Worm (Caenorhabditis elegans) whole organism, L1 larva: ENCODE measurements around the gene prde-1.
A peak's percentile ranks its signal among the peaks of the same experiment; 100 is the strongest.

Experiments used
- F16B12.6 ChIP-seq: fragments of 150-350 bp; optimal IDR thresholded peaks from 2 replicates; lab custom pipeline; 2014; ENCODE audit warnings: missing biosample characterization, missing genetic modification characterization
- aha-1 ChIP-seq: fragments of 150-350 bp; optimal IDR thresholded peaks from 2 replicates; lab custom pipeline; 2014; ENCODE audit warnings: missing biosample characterization, missing genetic modification characterization
- ama-1 ChIP-seq: fragments of 150-350 bp; optimal IDR thresholded peaks from 2 replicates; lab custom pipeline; 2014
- blmp-1 ChIP-seq: fragments of 150-350 bp; optimal IDR thresholded peaks from 2 replicates; lab custom pipeline; 2014; ENCODE audit warnings: missing biosample characterization, missing genetic modification characterization
- ceh-82 ChIP-seq, 3 experiments: fragments of 150-350 bp in 1 of 3; sonication (generic microtip) in 2 of 3; optimal IDR thresholded peaks; 2 replicates each; lab custom pipeline; 2014 to 2017; ENCODE audit warnings: missing biosample characterization in 3 of 3, missing genetic modification characterization in 3 of 3
- ceh-90 ChIP-seq: sonication (generic microtip); optimal IDR thresholded peaks from 2 replicates; lab custom pipeline; 2016; ENCODE audit warnings: missing genetic modification characterization, missing compliant biosample characterization
- dsc-1 ChIP-seq: sonication (generic microtip); optimal IDR thresholded peaks from 2 replicates; lab custom pipeline; 2016; ENCODE audit warnings: mild to moderate bottlenecking, missing genetic modification characterization, missing compliant biosample characterization
- elt-2 ChIP-seq: sonication (generic microtip); optimal IDR thresholded peaks from 2 replicates; lab custom pipeline; 2016; ENCODE audit warnings: missing genetic modification characterization, mild to moderate bottlenecking, inconsistent platforms, missing compliant biosample characterization, missing genetic modification reagents
- fkh-8 ChIP-seq: sonication (generic microtip); optimal IDR thresholded peaks from 2 replicates; lab custom pipeline; 2016; ENCODE audit warnings: mild to moderate bottlenecking, missing genetic modification characterization, missing compliant biosample characterization
- fos-1 ChIP-seq: fragments of 150-350 bp; optimal IDR thresholded peaks from 2 replicates; lab custom pipeline; 2014; ENCODE audit warnings: missing biosample characterization, missing genetic modification characterization
- hlh-4 ChIP-seq: sonication (generic microtip); optimal IDR thresholded peaks from 2 replicates; lab custom pipeline; 2016; ENCODE audit warnings: mild to moderate bottlenecking, missing genetic modification characterization, missing compliant biosample characterization
- isw-1 ChIP-seq: fragments of 200-800 bp; sonication (Bioruptor generic); IDR thresholded peaks from 2 replicates; pipeline ENCODE4 v1.3.6; 2022; ENCODE audit warnings: missing genetic modification characterization, missing compliant biosample characterization
- jun-1 ChIP-seq: fragments of 150-350 bp; optimal IDR thresholded peaks from 2 replicates; lab custom pipeline; 2014; ENCODE audit warnings: missing biosample characterization, missing genetic modification reagents, missing genetic modification characterization
- lin-14 ChIP-seq: fragments of 200-800 bp; sonication (Bioruptor generic); optimal IDR thresholded peaks from 2 replicates; lab custom pipeline; 2018; ENCODE audit warnings: mild to moderate bottlenecking, missing genetic modification characterization, moderate library complexity, missing compliant biosample characterization
- lin-15B ChIP-seq: fragments of 150-350 bp; sonication (generic microtip); optimal IDR thresholded peaks from 3 replicates; lab custom pipeline; 2014; ENCODE audit warnings: missing biosample characterization, missing genetic modification characterization
- lin-35 ChIP-seq, 2 experiments: fragments of 150-350 bp; optimal IDR thresholded peaks; 2 replicates each; lab custom pipeline; 2014; ENCODE audit warnings: missing biosample characterization in 2 of 2, missing genetic modification characterization in 2 of 2, missing genetic modification reagents in 2 of 2
- lin-39 ChIP-seq: fragments of 150-350 bp; optimal IDR thresholded peaks from 2 replicates; lab custom pipeline; 2014; ENCODE audit warnings: missing biosample characterization, missing genetic modification reagents, missing genetic modification characterization
- mab-9 ChIP-seq: fragments of 200-800 bp; sonication (Bioruptor generic); IDR thresholded peaks from 2 replicates; pipeline ENCODE4 v1.3.6; 2022; ENCODE audit warnings: missing genetic modification reagents, missing genetic modification characterization, missing compliant biosample characterization
- mdl-1 ChIP-seq, 2 experiments: fragments of 150-350 bp; optimal IDR thresholded peaks; 2 replicates each; lab custom pipeline; 2014 to 2017; ENCODE audit warnings: missing biosample characterization in 2 of 2, missing genetic modification characterization in 2 of 2, inconsistent platforms in 1 of 2
- nhr-11 ChIP-seq: fragments of 150-350 bp; optimal IDR thresholded peaks from 2 replicates; lab custom pipeline; 2014; ENCODE audit warnings: missing biosample characterization, missing genetic modification characterization
- nhr-12 ChIP-seq: sonication (generic microtip); optimal IDR thresholded peaks from 2 replicates; lab custom pipeline; 2017; ENCODE audit warnings: missing biosample characterization, missing genetic modification characterization
- nhr-20 ChIP-seq: sonication (generic microtip); optimal IDR thresholded peaks from 2 replicates; lab custom pipeline; 2016; ENCODE audit warnings: mild to moderate bottlenecking, missing genetic modification characterization, missing compliant biosample characterization
- nhr-237 ChIP-seq: fragments of 150-350 bp; optimal IDR thresholded peaks from 2 replicates; lab custom pipeline; 2014; ENCODE audit warnings: missing biosample characterization, missing genetic modification characterization
- nhr-71 ChIP-seq: sonication (generic microtip); optimal IDR thresholded peaks from 2 replicates; lab custom pipeline; 2016; ENCODE audit warnings: mild to moderate bottlenecking, missing genetic modification characterization, moderate library complexity, missing compliant biosample characterization
- nhr-77 ChIP-seq: fragments of 150-350 bp; optimal IDR thresholded peaks from 2 replicates; lab custom pipeline; 2014; ENCODE audit warnings: missing biosample characterization, missing genetic modification characterization
- nhr-84 ChIP-seq: sonication (generic microtip); optimal IDR thresholded peaks from 2 replicates; lab custom pipeline; 2017; ENCODE audit warnings: missing biosample characterization, missing genetic modification characterization
- pag-3 ChIP-seq: sonication (generic microtip); optimal IDR thresholded peaks from 2 replicates; lab custom pipeline; 2017; ENCODE audit warnings: missing genetic modification characterization, mild to moderate bottlenecking, missing compliant biosample characterization, antibody characterized with exemption, borderline replicate concordance; ENCODE audit not compliant: insufficient read depth
- pqm-1 ChIP-seq: sonication (generic microtip); optimal IDR thresholded peaks from 3 replicates; lab custom pipeline; 2017; ENCODE audit warnings: missing biosample characterization, missing genetic modification characterization
- snpc-4 ChIP-seq: fragments of 150-350 bp; optimal IDR thresholded peaks from 2 replicates; lab custom pipeline; 2014; ENCODE audit warnings: missing biosample characterization, missing genetic modification characterization
- snu-23 ChIP-seq: sonication (generic microtip); optimal IDR thresholded peaks from 2 replicates; lab custom pipeline; 2016; ENCODE audit warnings: missing genetic modification characterization, missing compliant biosample characterization
- sup-37 ChIP-seq: fragments of 200-800 bp; sonication (Bioruptor generic); optimal IDR thresholded peaks from 2 replicates; lab custom pipeline; 2018; ENCODE audit warnings: mild to moderate bottlenecking, missing genetic modification characterization, missing compliant biosample characterization
- unc-130 ChIP-seq: fragments of 150-350 bp; optimal IDR thresholded peaks from 2 replicates; lab custom pipeline; 2017; ENCODE audit warnings: missing biosample characterization, missing genetic modification characterization, inconsistent platforms
- unc-86 ChIP-seq: sonication (generic microtip); optimal IDR thresholded peaks from 2 replicates; lab custom pipeline; 2016; ENCODE audit warnings: missing genetic modification characterization, missing compliant biosample characterization
- unc-98 ChIP-seq: fragments of 200-800 bp; sonication (Bioruptor generic); IDR thresholded peaks from 2 replicates; pipeline ENCODE4 v1.3.6; 2022; ENCODE audit warnings: missing genetic modification characterization, missing compliant biosample characterization
- xbp-1 ChIP-seq: sonication (generic microtip); optimal IDR thresholded peaks from 2 replicates; lab custom pipeline; 2016; ENCODE audit warnings: missing genetic modification characterization, missing compliant biosample characterization
- zag-1 ChIP-seq: fragments of 150-350 bp; optimal IDR thresholded peaks from 2 replicates; lab custom pipeline; 2014; ENCODE audit warnings: missing biosample characterization, missing genetic modification characterization

The prde-1 gene

DNA sequence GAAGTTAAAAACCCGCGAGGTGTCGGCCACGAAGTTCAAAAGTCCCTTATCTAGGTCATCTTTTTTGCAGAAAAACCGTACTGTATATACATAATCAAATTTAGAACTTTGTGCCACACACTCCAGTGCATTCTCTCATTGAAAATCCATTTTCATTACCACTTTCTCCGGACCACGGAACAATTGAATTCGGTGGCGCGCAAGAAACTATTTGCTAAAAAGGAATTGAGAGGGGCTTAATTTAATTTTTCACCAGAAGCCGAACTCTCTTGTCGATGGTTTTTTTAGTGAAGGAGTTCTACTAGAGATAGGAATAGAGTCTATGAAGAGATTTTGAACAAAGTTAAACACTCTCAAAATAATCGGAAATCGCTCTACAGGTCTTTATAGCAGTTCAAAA lies 18.2 kb upstream of the prde-1 start:
- no peak for TF ChIP-seq nhr-12 (tag; lab: Kevin White, UChicago)
- no peak for TF ChIP-seq mab-9 (GFP tag; lab: Robert Waterston, UW)
- TF ChIP-seq unc-130 (tag; lab: Kevin White, UChicago), result no peak
- no peak for TF ChIP-seq pqm-1 (tag; lab: Kevin White, UChicago)
- TF ChIP-seq unc-86 (tag; lab: Kevin White, UChicago), result no peak
- no peak for TF ChIP-seq ceh-90 (tag; lab: Kevin White, UChicago)
- no peak for TF ChIP-seq hlh-4 (tag; lab: Kevin White, UChicago)
- no peak for TF ChIP-seq pag-3
- no peak for TF ChIP-seq xbp-1 (tag; lab: Kevin White, UChicago)
- TF ChIP-seq, all 84 proteins: peak for 0

DNA sequence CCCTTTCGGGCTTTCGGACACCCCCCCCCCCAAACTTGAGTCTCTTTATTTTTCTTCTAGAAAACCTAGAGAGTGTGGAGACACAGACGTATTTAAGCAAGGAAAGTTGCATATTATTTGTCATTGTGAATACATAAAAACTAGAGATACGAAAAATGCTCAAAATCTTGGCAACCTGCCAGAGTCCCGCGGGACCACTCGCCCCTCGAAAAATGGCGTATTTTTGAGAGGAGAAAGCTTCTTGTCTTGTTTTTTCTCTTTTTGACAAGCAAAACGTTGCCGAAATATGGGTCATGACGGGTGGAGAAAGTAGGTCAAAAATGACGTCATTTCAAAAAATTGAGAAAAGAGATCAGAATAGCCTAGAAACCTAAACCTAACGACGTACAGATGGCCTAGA lies 17.6 kb upstream of the prde-1 start:
- TF ChIP-seq nhr-20 (tag; lab: Kevin White, UChicago) (no peak), lin-14 (GFP tag; lab: Kevin White, UChicago) (peak; percentile 43), mab-9 (GFP tag; lab: Robert Waterston, UW) (no peak), nhr-237 (tag; lab: Kevin White, UChicago) (no peak), fkh-8 (tag; lab: Kevin White, UChicago) (no peak)

DNA sequence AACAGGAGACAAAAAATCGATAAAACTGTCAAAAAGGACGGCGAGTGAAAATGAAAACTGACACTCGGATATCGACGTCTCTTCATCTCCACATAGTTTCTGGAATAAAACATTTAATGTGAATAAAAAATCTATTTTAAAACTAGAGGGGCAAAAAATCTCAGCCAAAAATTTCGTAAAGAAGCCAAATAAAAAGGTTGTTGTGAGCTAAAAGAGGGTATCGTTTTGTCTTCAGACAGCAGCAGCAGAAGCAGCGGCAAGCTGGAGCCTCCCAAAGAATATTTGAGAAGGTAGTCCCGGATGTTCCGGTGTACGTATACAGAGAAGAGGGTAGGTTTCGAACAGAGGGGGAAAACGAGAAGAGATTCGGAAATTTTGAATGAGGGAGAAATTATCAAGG lies 16.1 kb upstream of the prde-1 start, which contains the start of gene lgc-31:
Gene lgc-31 (minus strand): TSS at position 101 of the 400 bp plus-strand sequence.
- TF ChIP-seq jun-1 (tag; lab: Kevin White, UChicago), result no peak
- no peak for TF ChIP-seq lin-15B (tag; lab: Kevin White, UChicago)
- no peak for TF ChIP-seq ceh-90 (tag; lab: Kevin White, UChicago)
- no peak for TF ChIP-seq lin-39
- no peak for TF ChIP-seq aha-1 (tag; lab: Kevin White, UChicago)
- no peak for TF ChIP-seq unc-98 (GFP tag; lab: Robert Waterston, UW)
- no peak for TF ChIP-seq dsc-1 (tag; lab: Kevin White, UChicago)
- TF ChIP-seq fos-1 (tag; lab: Kevin White, UChicago), result no peak
- TF ChIP-seq ama-1 (lab: Kevin White, UChicago), result no peak
- no peak for TF ChIP-seq zag-1 (tag; lab: Kevin White, UChicago)
- TF ChIP-seq blmp-1 (tag; lab: Kevin White, UChicago), result no peak
- TF ChIP-seq lin-35 (GFP tag; optimal IDR thresholded peaks at IDR 0.05; lab: Kevin White, UChicago), result no peak
- no peak for TF ChIP-seq nhr-84 (tag; lab: Kevin White, UChicago)
- no peak for TF ChIP-seq ceh-82 (tag; optimal IDR thresholded peaks at IDR 0.05; lab: Kevin White, UChicago)
- TF ChIP-seq mdl-1 (tag; optimal IDR thresholded peaks at IDR 0.05; lab: Kevin White, UChicago), result no peak
- no peak for TF ChIP-seq unc-130 (tag; lab: Kevin White, UChicago)

DNA sequence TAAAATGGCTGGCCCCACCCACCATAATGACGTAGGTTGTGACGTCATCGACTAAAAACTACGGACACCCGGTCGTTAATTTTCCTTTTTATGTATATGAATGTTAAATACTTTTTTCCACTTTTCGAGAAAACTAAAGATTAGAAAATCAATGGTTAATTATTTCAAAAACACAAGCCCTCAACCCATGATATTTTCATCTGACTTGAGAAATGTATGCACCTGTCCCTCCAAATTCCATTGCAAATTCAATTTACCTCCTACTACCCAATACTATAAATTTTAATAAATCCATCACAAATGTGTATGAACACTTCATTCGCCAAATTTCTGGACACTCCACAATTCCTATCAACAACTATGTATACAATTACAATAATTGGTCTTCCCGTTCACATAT lies 9.0 kb upstream of the prde-1 start, which contains the start of gene srh-276:
Gene srh-276 (plus strand): TSS at position 301 of the 400 bp plus-strand sequence.
- TF ChIP-seq aha-1 (tag; lab: Kevin White, UChicago), result no peak
- TF ChIP-seq elt-2 (tag; lab: Kevin White, UChicago), result no peak
- no peak for TF ChIP-seq sup-37
- TF ChIP-seq nhr-77 (tag; lab: Kevin White, UChicago), result no peak
- no peak for TF ChIP-seq nhr-71 (tag; lab: Kevin White, UChicago)
- no peak for TF ChIP-seq snu-23 (GFP tag; lab: Kevin White, UChicago)
- no peak for TF ChIP-seq isw-1 (GFP tag; lab: Robert Waterston, UW)
- TF ChIP-seq snpc-4 (tag; lab: Kevin White, UChicago), result no peak

DNA sequence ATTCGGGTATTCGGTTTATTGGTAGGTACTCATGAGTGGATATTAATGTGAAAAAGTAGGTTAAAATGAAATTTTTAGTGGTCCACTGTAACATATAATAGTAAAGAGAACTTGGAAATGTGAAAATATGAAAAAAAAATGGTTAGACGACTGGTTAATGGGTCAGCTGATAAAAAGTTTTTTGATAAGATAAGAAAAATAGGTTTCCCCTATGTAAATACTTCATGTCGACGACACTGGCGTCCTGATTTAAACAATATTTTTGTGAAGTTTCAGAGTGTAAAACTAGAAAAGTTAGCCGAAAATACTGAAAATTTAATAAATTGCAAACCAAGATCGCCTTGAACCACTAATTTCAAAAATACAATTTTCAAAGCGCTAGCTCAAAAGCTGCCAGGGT lies 4.9 kb upstream of the prde-1 start, which contains the start of gene F21A3.11:
Gene F21A3.11 (minus strand): TSS at position 117 of the 400 bp plus-strand sequence.
- TF ChIP-seq F16B12.6 (tag; lab: Kevin White, UChicago), result no peak
- peak; percentile 70 for TF ChIP-seq elt-2 (tag; lab: Kevin White, UChicago)
- no peak for TF ChIP-seq nhr-11 (tag; lab: Kevin White, UChicago)
